Worm (Caenorhabditis elegans): Measurements from ENCODE around the gene F44E2.9.
A peak's percentile ranks its signal among the peaks of the same experiment; 100 is the strongest.

F44E2.9 gene

DNA sequence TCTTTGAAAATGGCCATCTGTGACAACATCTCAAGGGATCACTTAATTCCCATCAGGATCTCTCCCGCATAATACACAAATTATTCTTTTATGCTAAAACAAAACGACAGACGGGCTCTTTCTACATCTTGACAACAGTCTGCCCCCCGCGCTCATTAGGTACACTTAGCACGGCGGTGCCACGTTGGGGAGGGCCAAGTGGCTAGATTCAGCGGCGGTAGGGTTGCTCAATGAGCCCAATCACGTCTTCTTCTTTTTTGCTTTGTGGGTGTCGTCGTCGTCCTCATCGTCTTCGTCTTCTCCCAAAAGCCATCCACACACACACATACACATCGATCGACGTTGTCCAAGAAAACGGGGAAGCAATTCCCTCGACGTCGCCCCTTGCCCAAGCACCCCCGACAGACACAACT, 22.7 kb upstream of the F44E2.9 start (continued):
- TF ChIP-seq ets-4 (tag; optimal IDR thresholded peaks at IDR 0.05) = no peak
- TF ChIP-seq lin-11 (tag; optimal IDR thresholded peaks at IDR 0.05) = no peak
- TF ChIP-seq T23F11.4 (GFP tag; optimal IDR thresholded peaks at IDR 0.05) = no peak
- no peak for TF ChIP-seq sdc-2 (tag; optimal IDR thresholded peaks at IDR 0.05)
- peak; percentile 43 for TF ChIP-seq eyg-1 (tag; optimal IDR thresholded peaks at IDR 0.05)
- no peak for TF ChIP-seq K02D7.2 (tag; optimal IDR thresholded peaks at IDR 0.05)
- TF ChIP-seq elt-4 (tag; optimal IDR thresholded peaks at IDR 0.05) = no peak
- TF ChIP-seq pros-1 (tag; optimal IDR thresholded peaks at IDR 0.05) = no peak
- TF ChIP-seq ceh-9 (tag; optimal IDR thresholded peaks at IDR 0.05) = no peak
- no peak for TF ChIP-seq pqm-1 (tag; optimal IDR thresholded peaks at IDR 0.05)
- no peak for TF ChIP-seq che-1 (tag; optimal IDR thresholded peaks at IDR 0.05)
- no peak for TF ChIP-seq gmeb-2 (tag; optimal IDR thresholded peaks at IDR 0.05)
- peak; percentile 73 for TF ChIP-seq unc-42 (tag; optimal IDR thresholded peaks at IDR 0.05)
- TF ChIP-seq odd-2 (tag; optimal IDR thresholded peaks at IDR 0.05) = no peak
- no peak for TF ChIP-seq unc-3 (GFP tag; conservative IDR thresholded peaks at IDR 0.05)
- peak; percentile 47 for TF ChIP-seq unc-3 (tag; optimal IDR thresholded peaks at IDR 0.05)
- TF ChIP-seq pat-9 (tag; optimal IDR thresholded peaks at IDR 0.05) = no peak
- TF ChIP-seq ceh-45 (GFP tag; IDR thresholded peaks at IDR 0.05) = no peak
- no peak for TF ChIP-seq ceh-22 (tag; optimal IDR thresholded peaks at IDR 0.05)
- peak; percentile 37 for TF ChIP-seq nfya-1 (tag; optimal IDR thresholded peaks at IDR 0.05)
- TF ChIP-seq ceh-6 (GFP tag; optimal IDR thresholded peaks at IDR 0.05) = no peak
- TF ChIP-seq pag-3 (tag; optimal IDR thresholded peaks at IDR 0.05; ENCODE audit: borderline replicate concordance) = no peak
- no peak for TF ChIP-seq fax-1 (tag; optimal IDR thresholded peaks at IDR 0.05)
- TF ChIP-seq tbx-7 (tag; optimal IDR thresholded peaks at IDR 0.05) = no peak
- peak; percentile 5 for TF ChIP-seq syd-9 (tag; optimal IDR thresholded peaks at IDR 0.05)
- no peak for TF ChIP-seq ceh-14 (tag; optimal IDR thresholded peaks at IDR 0.05)
- no peak for TF ChIP-seq ceh-2 (tag; optimal IDR thresholded peaks at IDR 0.05)
- no peak for TF ChIP-seq hlh-13 (GFP tag; optimal IDR thresholded peaks at IDR 0.05)
- TF ChIP-seq elt-2 (tag; optimal IDR thresholded peaks at IDR 0.05) = no peak
- no peak for TF ChIP-seq tbx-2 (tag; optimal IDR thresholded peaks at IDR 0.05)
- TF ChIP-seq sox-2 (GFP tag; IDR thresholded peaks at IDR 0.05) = no peak
- TF ChIP-seq K09A11.1 (tag; optimal IDR thresholded peaks at IDR 0.05; ENCODE audit: insufficient read depth) = no peak
- no peak for TF ChIP-seq ahr-1 (tag; optimal IDR thresholded peaks at IDR 0.05)
- TF ChIP-seq dmd-4 (tag; optimal IDR thresholded peaks at IDR 0.05; ENCODE audit: borderline replicate concordance) = no peak
- TF ChIP-seq zip-5 (tag; optimal IDR thresholded peaks at IDR 0.05) = no peak

ce11 chrIII:8869663-8870062, 19.3 kb upstream of the F44E2.9 start:
- TF ChIP-seq pros-1 (tag; optimal IDR thresholded peaks at IDR 0.05) (no peak), dmd-4 (tag; optimal IDR thresholded peaks at IDR 0.05; ENCODE audit: borderline replicate concordance) (no peak)

- peak; percentile 17 for TF ChIP-seq elt-2 (tag; optimal IDR thresholded peaks at IDR 0.05)
- no peak for TF ChIP-seq pax-1 (tag; optimal IDR thresholded peaks at IDR 0.05)
These were observed 17.8 kb upstream of the F44E2.9 start for ce11 chrIII:8867922-8868655.

All from whole organism, late embryonic.